Fruit fly (Drosophila melanogaster): ENCODE results near the gene AlaRS.

Gene AlaRS

DNA sequence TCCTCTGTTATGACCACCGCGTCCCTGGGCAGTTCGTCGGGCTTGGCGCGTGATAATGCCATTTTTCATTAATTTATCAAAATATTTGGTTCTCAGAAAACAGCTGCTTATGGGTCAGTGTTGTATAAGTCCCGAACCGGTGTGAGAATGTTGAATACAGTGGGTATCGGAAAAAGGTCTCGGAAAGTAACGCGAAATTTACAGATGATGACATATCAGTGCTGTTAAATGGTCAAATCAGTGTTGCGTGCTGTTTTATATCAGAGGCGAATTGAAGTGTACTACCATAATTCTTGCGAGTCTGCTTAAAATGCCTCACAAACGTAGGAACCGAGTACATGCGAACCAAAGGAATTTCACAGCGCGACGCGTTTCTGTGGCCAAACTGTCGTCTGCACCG lies 1.1 kb upstream of the AlaRS start, which contains the start of the genes CG13392 and Rcd4 (continued):
- TF ChIP-seq CG6276 (GFP tag; optimal IDR thresholded peaks at IDR 0.05) (no peak), Hr38 (GFP tag; optimal IDR thresholded peaks at IDR 0.05) (no peak), Sox14 (GFP tag; optimal IDR thresholded peaks at IDR 0.05) (peak; percentile 62), Met (GFP tag; optimal IDR thresholded peaks at IDR 0.05) (peak; percentile 57), CG11294 (GFP tag; IDR thresholded peaks at IDR 0.05) (peak; percentile 38; the same call in 1 of the 2 replicates), CG8632 (GFP tag; optimal IDR thresholded peaks at IDR 0.05) (peak; percentile 26), CG8119 (GFP tag; IDR thresholded peaks at IDR 0.05) (no peak), CG34406 (GFP tag; optimal IDR thresholded peaks at IDR 0.05) (peak; percentile 14), CG3032 (tag; optimal IDR thresholded peaks at IDR 0.05) (peak; percentile 47), CG6163 (GFP tag; IDR thresholded peaks at IDR 0.05) (peak; percentile 69; the same call in 2 of the 3 replicates), CG15336 (GFP tag; IDR thresholded peaks at IDR 0.05) (no peak), Eip93F (GFP tag; optimal IDR thresholded peaks at IDR 0.05) (no peak), Lpt (GFP tag; optimal IDR thresholded peaks at IDR 0.05) (peak; percentile 3), achi (GFP tag; optimal IDR thresholded peaks at IDR 0.05) (peak; percentile 80), CG8319 (GFP tag; optimal IDR thresholded peaks at IDR 0.05) (no peak), vri (GFP tag; optimal IDR thresholded peaks at IDR 0.05) (peak; percentile 92), CG7368 (GFP tag; optimal IDR thresholded peaks at IDR 0.05) (peak; percentile 59)

DNA sequence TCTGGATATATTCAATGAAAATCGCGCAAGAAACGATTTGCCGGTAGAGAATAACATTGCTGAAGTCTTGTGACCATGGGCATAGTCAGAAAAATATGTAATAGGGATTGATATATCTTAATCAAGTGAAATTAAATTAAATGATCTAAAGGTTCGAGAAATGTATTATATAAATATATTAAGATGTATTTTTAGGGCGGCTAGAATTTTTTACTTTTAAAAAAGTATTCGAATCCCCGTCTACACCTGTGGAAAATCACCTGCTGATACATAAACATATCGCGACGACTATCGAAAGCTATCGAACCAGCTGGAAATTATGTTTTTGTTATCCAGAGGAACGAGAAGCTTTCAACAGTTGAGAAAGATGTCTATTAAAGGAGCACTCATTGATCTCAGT lies 4.8 kb downstream of the AlaRS start, which contains the start of the genes CG13390 and CG17294:
TSS of gene CG13390 (minus strand) at position 81 of the 400 bp plus-strand sequence.
TSS of gene CG17294 (plus strand) at position 319 of the 400 bp plus-strand sequence.
- peak; percentile 99 for TF ChIP-seq CG11902 (GFP tag; optimal IDR thresholded peaks at IDR 0.05)
- peak; percentile 100 for TF ChIP-seq acj6 (GFP tag; optimal IDR thresholded peaks at IDR 0.05)
- TF ChIP-seq topi (GFP tag; optimal IDR thresholded peaks at IDR 0.05): peak; percentile 99
- peak; percentile 100 for TF ChIP-seq CG3919 (GFP tag; optimal IDR thresholded peaks at IDR 0.05)
- peak; percentile 98 for TF ChIP-seq Blimp-1 (GFP tag; optimal IDR thresholded peaks at IDR 0.05)
- TF ChIP-seq CG10669 (GFP tag; optimal IDR thresholded peaks at IDR 0.05): peak; percentile 100
- peak; percentile 99 for TF ChIP-seq achi (GFP tag; optimal IDR thresholded peaks at IDR 0.05)
- peak; percentile 100 for TF ChIP-seq CG6163 (GFP tag; IDR thresholded peaks at IDR 0.05)
- peak; percentile 99 for TF ChIP-seq net (GFP tag; optimal IDR thresholded peaks at IDR 0.05)
- TF ChIP-seq lz (GFP tag; optimal IDR thresholded peaks at IDR 0.05): peak; percentile 98
- peak; percentile 100 for TF ChIP-seq CG8632 (GFP tag; optimal IDR thresholded peaks at IDR 0.05)
- peak; percentile 45 for TF ChIP-seq Hr38 (GFP tag; optimal IDR thresholded peaks at IDR 0.05)
- TF ChIP-seq Smox (GFP tag; optimal IDR thresholded peaks at IDR 0.05): peak; percentile 99
- TF ChIP-seq Gug (GFP tag; IDR thresholded peaks at IDR 0.05): peak; percentile 99
- peak; percentile 98 for TF ChIP-seq Sox15 (GFP tag; optimal IDR thresholded peaks at IDR 0.05)
- peak; percentile 99 for TF ChIP-seq CG6276 (GFP tag; optimal IDR thresholded peaks at IDR 0.05)
- peak; percentile 98 for TF ChIP-seq CG16779 (tag; optimal IDR thresholded peaks at IDR 0.05)
- TF ChIP-seq svp (GFP tag): peak; percentile 100
- TF ChIP-seq CG6854 (GFP tag; optimal IDR thresholded peaks at IDR 0.05): peak; percentile 99
- peak; percentile 97 for TF ChIP-seq fd85E (GFP tag; optimal IDR thresholded peaks at IDR 0.05)
- TF ChIP-seq dsx (GFP tag; optimal IDR thresholded peaks at IDR 0.05; ENCODE audit: poor library complexity, severe bottlenecking): peak; percentile 99
- peak; percentile 99 for TF ChIP-seq CG6808 (GFP tag; optimal IDR thresholded peaks at IDR 0.05)
- peak; percentile 99 for TF ChIP-seq CG6792 (GFP tag; optimal IDR thresholded peaks at IDR 0.05)
- TF ChIP-seq CG3032 (tag; optimal IDR thresholded peaks at IDR 0.05): peak; percentile 100
- TF ChIP-seq Sox102F (GFP tag; optimal IDR thresholded peaks at IDR 0.05): peak; percentile 99
- TF ChIP-seq vri (GFP tag; optimal IDR thresholded peaks at IDR 0.05): peak; percentile 97
- TF ChIP-seq Eip78C (GFP tag): peak; percentile 100
- TF ChIP-seq fkh (GFP tag; optimal IDR thresholded peaks at IDR 0.05): peak; percentile 95
- peak; percentile 99 for TF ChIP-seq spab (GFP tag; optimal IDR thresholded peaks at IDR 0.05)
- TF ChIP-seq CG1621 (tag; optimal IDR thresholded peaks at IDR 0.05): peak; percentile 98
- peak; percentile 99 for TF ChIP-seq Lpt (GFP tag; optimal IDR thresholded peaks at IDR 0.05)
- peak; percentile 99 for TF ChIP-seq CG8319 (GFP tag; optimal IDR thresholded peaks at IDR 0.05)
- peak; percentile 99 for TF ChIP-seq OdsH (GFP tag; optimal IDR thresholded peaks at IDR 0.05)
- TF ChIP-seq eg (GFP tag; IDR thresholded peaks at IDR 0.05): peak; percentile 100
- peak; percentile 96 for TF ChIP-seq Ets21C (GFP tag; optimal IDR thresholded peaks at IDR 0.05)
- peak; percentile 99 for TF ChIP-seq CG34406 (GFP tag; optimal IDR thresholded peaks at IDR 0.05)
- TF ChIP-seq CG11762 (GFP tag; optimal IDR thresholded peaks at IDR 0.05; ENCODE audit: insufficient read depth): peak; percentile 99
- TF ChIP-seq salr (GFP tag; optimal IDR thresholded peaks at IDR 0.05): peak; percentile 97 to 99
- peak; percentile 99 for TF ChIP-seq Eip93F (GFP tag; optimal IDR thresholded peaks at IDR 0.05)
- peak; percentile 99 to 100 for TF ChIP-seq ss (GFP tag; optimal IDR thresholded peaks at IDR 0.05)
- peak; percentile 99 for TF ChIP-seq Hr4 (GFP tag; optimal IDR thresholded peaks at IDR 0.05)
- TF ChIP-seq pdm3 (GFP tag; optimal IDR thresholded peaks at IDR 0.05): peak; percentile 99
